Fruit fly (Drosophila melanogaster): ENCODE measurements around the gene CG4186.
A peak's percentile ranks its signal among the peaks of the same experiment; 100 is the strongest.

The CG4186 gene

dm6 chr3L:20809088-20809999, 40.0 kb downstream of the CG4186 start, which contains the start of the genes CG3634 and HIPP1 (continued):
- TF ChIP-seq tap (tag; optimal IDR thresholded peaks at IDR 0.05), result no peak
- no peak for TF ChIP-seq CG5180 (GFP tag; optimal IDR thresholded peaks at IDR 0.05)
- no peak for TF ChIP-seq CG16779 (GFP tag; IDR thresholded peaks at IDR 0.05)
- no peak for TF ChIP-seq cwo (GFP tag; optimal IDR thresholded peaks at IDR 0.05)
- peak; percentile 84 for TF ChIP-seq row (GFP tag; IDR thresholded peaks at IDR 0.05)
- no peak for TF ChIP-seq Deaf1 (tag; optimal IDR thresholded peaks at IDR 0.05)
- no peak for TF ChIP-seq dmrt99B (tag; optimal IDR thresholded peaks at IDR 0.05)
- TF ChIP-seq onecut (GFP tag; IDR thresholded peaks at IDR 0.05), result no peak
- TF ChIP-seq ind (GFP tag; optimal IDR thresholded peaks at IDR 0.05), result no peak
- no peak for TF ChIP-seq CG1602 (GFP tag; optimal IDR thresholded peaks at IDR 0.05)
- no peak for TF ChIP-seq C15 (GFP tag; IDR thresholded peaks at IDR 0.05)
- no peak for TF ChIP-seq CG17912 (GFP tag; optimal IDR thresholded peaks at IDR 0.05)
- TF ChIP-seq CG15696 (tag; optimal IDR thresholded peaks at IDR 0.05), result no peak
- TF ChIP-seq CG14667 (GFP tag; IDR thresholded peaks at IDR 0.05), result no peak
- TF ChIP-seq CG9817 (tag; optimal IDR thresholded peaks at IDR 0.05), result no peak
- no peak for TF ChIP-seq sima (GFP tag; optimal IDR thresholded peaks at IDR 0.05)
- no peak for TF ChIP-seq salm (tag; optimal IDR thresholded peaks at IDR 0.05)
- no peak for TF ChIP-seq CG11247 (GFP tag; IDR thresholded peaks at IDR 0.05)
- no peak for TF ChIP-seq CG8765 (GFP tag; IDR thresholded peaks at IDR 0.05)
- peak; percentile 70 for TF ChIP-seq amos (GFP tag; IDR thresholded peaks at IDR 0.05; ENCODE audit: partially characterized antibody)
- no peak for TF ChIP-seq CG7271 (tag; optimal IDR thresholded peaks at IDR 0.05)
- TF ChIP-seq pita (GFP tag; optimal IDR thresholded peaks at IDR 0.05), result no peak
- no peak for TF ChIP-seq Lpt (GFP tag; optimal IDR thresholded peaks at IDR 0.05)
- no peak for TF ChIP-seq esg (GFP tag; conservative IDR thresholded peaks at IDR 0.05)
- no peak for TF ChIP-seq peb (GFP tag; IDR thresholded peaks at IDR 0.05)
- peak; percentile 39 for TF ChIP-seq CG12104 (GFP tag; optimal IDR thresholded peaks at IDR 0.05)
- no peak for TF ChIP-seq CG33213 (GFP tag; optimal IDR thresholded peaks at IDR 0.05)
- TF ChIP-seq crp (GFP tag; optimal IDR thresholded peaks at IDR 0.05), result no peak
- no peak for TF ChIP-seq danr (GFP tag; IDR thresholded peaks at IDR 0.05)
- TF ChIP-seq inv (GFP tag; IDR thresholded peaks at IDR 0.05; ENCODE audit: partially characterized antibody), result peak; percentile 56
- no peak for TF ChIP-seq Pdp1 (GFP tag; optimal IDR thresholded peaks at IDR 0.05)
- peak; percentile 98 for TF ChIP-seq crol (GFP tag; IDR thresholded peaks at IDR 0.05)
- no peak for TF ChIP-seq Rfx (GFP tag; IDR thresholded peaks at IDR 0.05)
- no peak for TF ChIP-seq CG7987 (GFP tag; optimal IDR thresholded peaks at IDR 0.05)
- TF ChIP-seq Ets97D (GFP tag; optimal IDR thresholded peaks at IDR 0.05), result peak; percentile 45
- TF ChIP-seq Taf1 (GFP tag; IDR thresholded peaks at IDR 0.05), result no peak
- TF ChIP-seq sens (GFP tag), result no peak
- 0 out of 2 replicates have a peak, but pooled peaks have one; percentile 23 for TF ChIP-seq rib (GFP tag; IDR thresholded peaks at IDR 0.05)
- no peak for TF ChIP-seq Ravus (GFP tag; IDR thresholded peaks at IDR 0.05)
- no peak for TF ChIP-seq CG15601 (tag; optimal IDR thresholded peaks at IDR 0.05)
- TF ChIP-seq vnd (GFP tag; IDR thresholded peaks at IDR 0.05; ENCODE audit: partially characterized antibody), result peak; percentile 68; the same call in 2 of the 3 replicates
- no peak for TF ChIP-seq lilli (GFP tag; optimal IDR thresholded peaks at IDR 0.05)
- no peak for TF ChIP-seq CG4282 (GFP tag; optimal IDR thresholded peaks at IDR 0.05)
- peak; percentile 85 for TF ChIP-seq Ets65A (GFP tag)
- no peak for TF ChIP-seq slou (GFP tag; optimal IDR thresholded peaks at IDR 0.05)
- no peak for TF ChIP-seq al (GFP tag; IDR thresholded peaks at IDR 0.05)
- TF ChIP-seq gro (GFP tag; optimal IDR thresholded peaks at IDR 0.05), result no peak
- no peak for TF ChIP-seq Dip2 (GFP tag; IDR thresholded peaks at IDR 0.05)
- TF ChIP-seq CG14710 (tag; optimal IDR thresholded peaks at IDR 0.05), result peak; percentile 75
- no peak for TF ChIP-seq gcm (GFP tag; optimal IDR thresholded peaks at IDR 0.05)
